Fruit fly (Drosophila melanogaster) whole organism, embryonic: ENCODE results near the gene msopa.

Source experiments
- Adf1 ChIP-seq: fragments of 200-800 bp; sonication (Bioruptor generic); IDR thresholded peaks from 2 replicates; pipeline ENCODE4 v1.3.6; 2022; ENCODE audit warnings: missing biosample characterization, missing genetic modification characterization
- CG10267 ChIP-seq: fragments of 200-800 bp; sonication (Bioruptor generic); optimal IDR thresholded peaks from 2 replicates; lab custom pipeline; 2018; ENCODE audit warnings: missing biosample characterization, mild to moderate bottlenecking, missing genetic modification characterization, moderate library complexity
- CG11504 ChIP-seq: fragments of 200-800 bp; sonication (Bioruptor generic); optimal IDR thresholded peaks from 3 replicates; lab custom pipeline; 2019; ENCODE audit warnings: missing biosample characterization, mild to moderate bottlenecking, missing genetic modification characterization, moderate library complexity
- CG13775 ChIP-seq: fragments of 200-800 bp; sonication (Bioruptor generic); optimal IDR thresholded peaks from 3 replicates; lab custom pipeline; 2017; ENCODE audit warnings: missing biosample characterization, mild to moderate bottlenecking, missing genetic modification characterization
- CG17186 ChIP-seq: fragments of 200-800 bp; sonication (Bioruptor generic); optimal IDR thresholded peaks from 3 replicates; lab custom pipeline; 2017; ENCODE audit warnings: missing biosample characterization, missing genetic modification reagents, missing genetic modification characterization
- CG17361 ChIP-seq: fragments of 200-800 bp; sonication (Bioruptor generic); IDR thresholded peaks from 3 replicates; pipeline ENCODE4 v1.3.6; 2022; ENCODE audit warnings: missing biosample characterization, missing genetic modification characterization
- CG2678 ChIP-seq: fragments of 200-800 bp; sonication (Bioruptor generic); optimal IDR thresholded peaks from 3 replicates; lab custom pipeline; 2019; ENCODE audit warnings: missing biosample characterization, mild to moderate bottlenecking, missing genetic modification characterization, moderate library complexity
- CG30020 ChIP-seq: fragments of 200-800 bp; optimal IDR thresholded peaks from 2 replicates; lab custom pipeline; 2019; ENCODE audit warnings: missing biosample characterization, mild to moderate bottlenecking, missing genetic modification characterization, moderate library complexity
- CG31441 ChIP-seq: fragments of 200-800 bp; sonication (Bioruptor generic); IDR thresholded peaks from 2 replicates; pipeline ENCODE4 v1.3.6; 2022; ENCODE audit warnings: missing biosample characterization, missing genetic modification characterization
- CG32772 ChIP-seq: fragments of 200-800 bp; sonication (Bioruptor generic); IDR thresholded peaks from 2 replicates; pipeline ENCODE4 v1.3.6; 2022; ENCODE audit warnings: missing biosample characterization, missing genetic modification characterization
- CG6683 ChIP-seq: fragments of 200-800 bp; sonication (Bioruptor generic); optimal IDR thresholded peaks from 2 replicates; lab custom pipeline; 2017; ENCODE audit warnings: missing biosample characterization, mild to moderate bottlenecking, missing genetic modification characterization, missing genetic modification reagents
- CG6791 ChIP-seq: fragments of 200-800 bp; sonication (Bioruptor generic); IDR thresholded peaks from 3 replicates; pipeline ENCODE4 v1.3.6; 2022; ENCODE audit warnings: missing biosample characterization, missing genetic modification characterization; ENCODE audit not compliant: partially characterized antibody
- CG7556 ChIP-seq: fragments of 200-800 bp; sonication (Bioruptor generic); optimal IDR thresholded peaks from 2 replicates; lab custom pipeline; 2017; ENCODE audit warnings: missing biosample characterization, mild to moderate bottlenecking, missing genetic modification characterization
- CG7963 ChIP-seq: fragments of 200-800 bp; sonication (Bioruptor generic); IDR thresholded peaks from 3 replicates; pipeline ENCODE4 v1.3.6; 2022; ENCODE audit warnings: missing biosample characterization, missing genetic modification characterization; ENCODE audit not compliant: partially characterized antibody
- CG8388 ChIP-seq: fragments of 200-800 bp; sonication (Bioruptor generic); optimal IDR thresholded peaks from 2 replicates; lab custom pipeline; 2019; ENCODE audit warnings: missing biosample characterization, mild to moderate bottlenecking, missing genetic modification characterization, moderate library complexity
- D19A ChIP-seq: fragments of 200-800 bp; optimal IDR thresholded peaks from 3 replicates; lab custom pipeline; 2019; ENCODE audit warnings: missing biosample characterization, mild to moderate bottlenecking, missing genetic modification characterization, moderate library complexity
- E2f2 ChIP-seq: fragments of 200-800 bp; sonication (Bioruptor generic); IDR thresholded peaks from 2 replicates; pipeline ENCODE4 v1.3.6; 2022; ENCODE audit warnings: missing biosample characterization, missing genetic modification characterization
- H15 ChIP-seq: fragments of 200-800 bp; sonication (Bioruptor generic); IDR thresholded peaks from 3 replicates; pipeline ENCODE4 v1.3.6; 2022; ENCODE audit warnings: missing biosample characterization, missing genetic modification characterization
- Lim3 ChIP-seq: fragments of 200-800 bp; sonication (Bioruptor generic); IDR thresholded peaks from 2 replicates; pipeline ENCODE4 v1.3.6; 2022; ENCODE audit warnings: missing biosample characterization, missing genetic modification characterization
- Med ChIP-seq: fragments of 200-800 bp; sonication (Bioruptor generic); peaks from one replicate; lab custom pipeline; 2016; ENCODE audit warnings: missing biosample characterization, missing genetic modification characterization, mild to moderate bottlenecking, inconsistent platforms, moderate library complexity
- Meics ChIP-seq: fragments of 200-800 bp; sonication (Bioruptor generic); optimal IDR thresholded peaks from 2 replicates; lab custom pipeline; 2017; ENCODE audit warnings: missing biosample characterization, mild to moderate bottlenecking, missing genetic modification characterization
- Neu2 ChIP-seq: fragments of 200-800 bp; sonication (Bioruptor generic); optimal IDR thresholded peaks from 3 replicates; lab custom pipeline; 2016; ENCODE audit warnings: missing biosample characterization, missing genetic modification characterization, borderline replicate concordance
- Taf1 ChIP-seq: fragments of 200-800 bp; sonication (Bioruptor generic); IDR thresholded peaks from 2 replicates; pipeline ENCODE4 v1.3.6; 2022; ENCODE audit warnings: missing biosample characterization, missing genetic modification characterization
- Tbp ChIP-seq: fragments of >200 bp; optimal IDR thresholded peaks from 2 replicates; lab custom pipeline; 2018; ENCODE audit warnings: missing biosample characterization, missing genetic modification characterization
- amos ChIP-seq: fragments of 200-800 bp; sonication (Bioruptor generic); IDR thresholded peaks from 2 replicates; pipeline ENCODE4 v1.3.6; 2022; ENCODE audit warnings: missing biosample characterization, missing genetic modification characterization; ENCODE audit not compliant: partially characterized antibody
- chm ChIP-seq: fragments of 200-800 bp; sonication (Bioruptor generic); IDR thresholded peaks from 2 replicates; pipeline ENCODE4 v1.3.6; 2022; ENCODE audit warnings: missing biosample characterization, missing genetic modification characterization
- da ChIP-seq: fragments of 200-800 bp; sonication (Bioruptor generic); optimal IDR thresholded peaks from 2 replicates; lab custom pipeline; 2016; ENCODE audit warnings: missing biosample characterization, missing genetic modification characterization
- dm ChIP-seq: fragments of 200-800 bp; sonication (Bioruptor generic); optimal IDR thresholded peaks from 3 replicates; lab custom pipeline; 2016; ENCODE audit warnings: missing biosample characterization, missing genetic modification characterization
- dmrt99B ChIP-seq: fragments of 200-800 bp; sonication (Bioruptor generic); optimal IDR thresholded peaks from 2 replicates; lab custom pipeline; 2018; ENCODE audit warnings: missing biosample characterization, mild to moderate bottlenecking, missing genetic modification characterization, moderate library complexity
- gem ChIP-seq: fragments of 200-800 bp; sonication (Bioruptor generic); optimal IDR thresholded peaks from 2 replicates; lab custom pipeline; 2019; ENCODE audit warnings: missing biosample characterization, mild to moderate bottlenecking, missing genetic modification characterization, moderate library complexity
- grau ChIP-seq: fragments of 200-800 bp; optimal IDR thresholded peaks from 3 replicates; lab custom pipeline; 2019; ENCODE audit warnings: missing biosample characterization, mild to moderate bottlenecking, missing genetic modification characterization, moderate library complexity
- gt ChIP-seq: fragments of 200-800 bp; sonication (Bioruptor generic); IDR thresholded peaks from 2 replicates; pipeline ENCODE4 v1.3.6; 2022; ENCODE audit warnings: missing biosample characterization, missing genetic modification characterization
- insv ChIP-seq, 2 experiments: fragments of 200-800 bp; sonication (Bioruptor generic); optimal IDR thresholded peaks; 3 replicates each; lab custom pipeline; 2016 to 2018; ENCODE audit warnings: missing biosample characterization in 2 of 2, missing genetic modification characterization in 2 of 2
- inv ChIP-seq: fragments of 200-800 bp; sonication (Bioruptor generic); IDR thresholded peaks from 2 replicates; pipeline ENCODE4 v1.3.6; 2022; ENCODE audit warnings: missing biosample characterization, missing genetic modification characterization; ENCODE audit not compliant: partially characterized antibody
- nerfin-1 ChIP-seq: fragments of 200-800 bp; sonication (Bioruptor generic); optimal IDR thresholded peaks from 3 replicates; lab custom pipeline; 2019; ENCODE audit warnings: missing biosample characterization, mild to moderate bottlenecking, missing genetic modification characterization, moderate library complexity
- scrt ChIP-seq: fragments of 200-800 bp; sonication (Bioruptor generic); optimal IDR thresholded peaks from 2 replicates; lab custom pipeline; 2018; ENCODE audit warnings: missing biosample characterization, mild to moderate bottlenecking, missing genetic modification characterization, moderate library complexity
- sens ChIP-seq: fragments of 200-800 bp; sonication (Bioruptor generic); peaks from one replicate; lab custom pipeline; 2016; ENCODE audit warnings: missing biosample characterization, missing genetic modification characterization
- stc ChIP-seq: fragments of 200-800 bp; sonication (Bioruptor generic); IDR thresholded peaks from 2 replicates; pipeline ENCODE4 v1.3.6; 2022; ENCODE audit warnings: missing biosample characterization, missing genetic modification characterization
- stwl ChIP-seq: fragments of 200-800 bp; sonication (Bioruptor generic); optimal IDR thresholded peaks from 3 replicates; lab custom pipeline; 2018; ENCODE audit warnings: missing biosample characterization, mild to moderate bottlenecking, missing genetic modification characterization, moderate library complexity
- tin ChIP-seq: fragments of 200-800 bp; sonication (Bioruptor generic); optimal IDR thresholded peaks from 3 replicates; lab custom pipeline; 2016; ENCODE audit warnings: missing biosample characterization, missing genetic modification characterization
- vnd ChIP-seq: fragments of 200-800 bp; sonication (Bioruptor generic); IDR thresholded peaks from 3 replicates; pipeline ENCODE4 v1.3.6; 2022; ENCODE audit warnings: missing biosample characterization, missing genetic modification characterization; ENCODE audit not compliant: partially characterized antibody
- zen ChIP-seq: fragments of 200-800 bp; sonication (Bioruptor generic); optimal IDR thresholded peaks from 3 replicates; lab custom pipeline; 2018; ENCODE audit warnings: missing biosample characterization, mild to moderate bottlenecking, missing genetic modification characterization, moderate library complexity

msopa gene

dm6 chr3L:22083131-22083648 lies 670 bp downstream of the msopa start (continued):
- TF ChIP-seq inv (GFP tag; lab: Robert Waterston, UW) (no peak; the same call in 1 of the 2 replicates), E2f2 (no peak), CG7963 (GFP tag; lab: Robert Waterston, UW) (0 out of 3 replicates have a peak, but pooled peaks have one; percentile 20), insv (GFP tag; optimal IDR thresholded peaks at IDR 0.05; lab: Kevin White, UChicago) (no peak)

- TF ChIP-seq sens (GFP tag; lab: Kevin White, UChicago), result peak; percentile 70
- TF ChIP-seq Med (GFP tag; lab: Kevin White, UChicago), result peak; percentile 4
- no peak for TF ChIP-seq grau (tag; lab: Kevin White, UChicago)
- no peak for TF ChIP-seq CG30020 (tag; lab: Kevin White, UChicago)
- no peak for TF ChIP-seq dm
These were observed 8.8 kb downstream of the msopa start for dm6 chr3L:22091339-22091738.

- TF ChIP-seq CG6791 (GFP tag; lab: Robert Waterston, UW) (peak; percentile 23; the same call in 1 of the 3 replicates), CG10267 (peak; percentile 35), sens (GFP tag; lab: Kevin White, UChicago) (peak; percentile 45), zen (tag; lab: Kevin White, UChicago) (peak; percentile 66), Neu2 (GFP tag; lab: Kevin White, UChicago) (peak; percentile 91), D19A (tag; lab: Kevin White, UChicago) (peak; percentile 3), gt (no peak), amos (GFP tag; lab: Robert Waterston, UW) (peak; percentile 18; the same call in 1 of the 2 replicates), stc (GFP tag; lab: Robert Waterston, UW) (no peak), CG31441 (no peak), stwl (tag; lab: Kevin White, UChicago) (peak; percentile 96), dmrt99B (tag; lab: Kevin White, UChicago) (no peak), nerfin-1 (tag; lab: Kevin White, UChicago) (peak; percentile 60)
These were observed 11.9 kb downstream of the msopa start for dm6 chr3L:22094308-22094866.

- TF ChIP-seq H15 (no peak), chm (GFP tag; lab: Robert Waterston, UW) (no peak), CG32772 (no peak), CG6683 (no peak), vnd (no peak), da (no peak), CG13775 (GFP tag; lab: Kevin White, UChicago) (no peak), Adf1 (no peak), CG17186 (GFP tag; lab: Kevin White, UChicago) (no peak), zen (tag; lab: Kevin White, UChicago) (no peak)
- TF ChIP-seq, all 482 proteins: peak for 0
These were observed 24.2 kb downstream of the msopa start for dm6 chr3L:22106704-22107103.

- peak; percentile 69 for TF ChIP-seq sens (GFP tag; lab: Kevin White, UChicago)
- TF ChIP-seq CG2678, result peak; percentile 2
- no peak for TF ChIP-seq Lim3
- no peak for TF ChIP-seq tin (GFP tag; lab: Kevin White, UChicago)
- peak; percentile 6 for TF ChIP-seq CG7556
- TF ChIP-seq CG17361, result 0 out of 3 replicates have a peak, but pooled peaks have one; percentile 19
- no peak for TF ChIP-seq CG8388 (GFP tag; lab: Kevin White, UChicago)
- peak; percentile 22 for TF ChIP-seq Meics (GFP tag; lab: Kevin White, UChicago)
- no peak for TF ChIP-seq scrt
- TF ChIP-seq gem (tag; lab: Kevin White, UChicago), result peak; percentile 12
- peak; percentile 4 for TF ChIP-seq CG11504 (tag; lab: Kevin White, UChicago)
- TF ChIP-seq Tbp (GFP tag; lab: Kevin White, UChicago), result no peak
- TF ChIP-seq Taf1 (GFP tag; lab: Robert Waterston, UW), result no peak
- TF ChIP-seq D19A (tag; lab: Kevin White, UChicago), result peak; percentile 56
These were observed 27.4 kb downstream of the msopa start for dm6 chr3L:22109903-22110302.
